Fruit fly (Drosophila melanogaster): ENCODE measurements around the gene CG6885.

The CG6885 gene

DNA sequence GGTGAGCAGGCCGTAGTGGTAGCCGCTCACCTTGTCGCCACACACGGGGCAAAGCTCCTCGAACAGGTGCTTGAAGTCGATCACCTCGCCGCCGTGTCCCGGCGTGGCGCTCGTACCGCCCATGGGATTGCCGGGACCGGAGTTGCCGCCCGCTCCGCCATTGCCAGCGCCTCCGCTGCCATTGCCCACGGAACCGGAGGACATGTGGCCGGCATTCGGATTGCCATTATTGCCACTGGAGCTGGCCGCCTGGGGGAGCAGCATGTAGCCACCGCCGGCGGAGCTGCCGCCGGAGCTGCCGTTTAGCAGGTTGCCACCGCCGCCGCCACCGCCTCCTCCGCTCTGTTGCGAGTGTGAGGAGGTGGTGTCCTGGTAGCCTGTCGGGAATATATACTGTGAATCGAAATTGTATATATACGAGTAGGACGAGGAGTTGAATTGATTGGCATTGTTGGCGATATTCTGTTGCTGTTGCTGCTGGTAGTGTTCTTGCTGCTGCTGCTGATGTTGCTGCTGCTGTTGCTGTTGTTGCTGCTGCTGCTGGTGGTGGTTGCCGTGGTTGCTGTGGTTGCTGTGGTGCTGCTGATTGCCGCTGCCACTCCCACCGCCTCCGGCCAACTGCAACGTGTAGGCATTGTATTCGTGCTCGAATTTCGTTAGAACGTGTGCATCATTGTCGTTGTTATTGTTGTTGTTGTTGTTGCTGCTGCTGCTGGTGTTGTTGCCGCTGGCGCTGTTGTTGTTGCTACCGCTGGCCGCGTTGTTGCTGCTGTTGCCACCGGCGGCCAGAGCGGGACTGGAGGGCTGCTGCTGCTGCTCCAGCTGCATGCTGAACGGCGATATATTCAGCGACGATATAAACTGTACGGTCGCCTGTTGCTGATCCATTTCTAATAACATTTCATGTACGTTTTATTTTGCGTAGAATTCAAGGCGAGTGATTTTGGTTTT, 19.5 kb downstream of the CG6885 start (continued):
- TF ChIP-seq CG10543 (GFP tag; optimal IDR thresholded peaks at IDR 0.05) (no peak), pros (GFP tag; optimal IDR thresholded peaks at IDR 0.05) (no peak), hkb (optimal IDR thresholded peaks at IDR 0.05) (no peak), hkb (GFP tag; IDR thresholded peaks at IDR 0.05) (no peak), Usf (GFP tag; optimal IDR thresholded peaks at IDR 0.05) (no peak), CG30403 (GFP tag; optimal IDR thresholded peaks at IDR 0.05) (no peak), pzg (GFP tag; optimal IDR thresholded peaks at IDR 0.05) (no peak), CG32532 (GFP tag; IDR thresholded peaks at IDR 0.05) (0 out of 2 replicates have a peak, but pooled peaks have one; percentile 32), kay (GFP tag; optimal IDR thresholded peaks at IDR 0.05) (no peak), CG11695 (GFP tag; IDR thresholded peaks at IDR 0.05) (no peak), slbo (GFP tag; IDR thresholded peaks at IDR 0.05) (0 out of 2 replicates have a peak, but pooled peaks have one; percentile 4), CG10267 (tag; optimal IDR thresholded peaks at IDR 0.05) (no peak), so (GFP tag; IDR thresholded peaks at IDR 0.05) (0 out of 3 replicates have a peak, but pooled peaks have one; percentile 16), Spps (tag; optimal IDR thresholded peaks at IDR 0.05) (no peak), CG9876 (GFP tag; optimal IDR thresholded peaks at IDR 0.05) (peak; percentile 6), CG9609 (GFP tag; optimal IDR thresholded peaks at IDR 0.05) (no peak), Dfd (GFP tag; optimal IDR thresholded peaks at IDR 0.05) (peak in 1 of 2 experiments; percentile 88), usp (GFP tag; optimal IDR thresholded peaks at IDR 0.05) (no peak), kah (GFP tag; optimal IDR thresholded peaks at IDR 0.05) (no peak), CG10431 (GFP tag; optimal IDR thresholded peaks at IDR 0.05) (no peak), CG3847 (GFP tag; IDR thresholded peaks at IDR 0.05) (no peak), Nf-YC (tag; optimal IDR thresholded peaks at IDR 0.05) (no peak), CG7271 (tag; optimal IDR thresholded peaks at IDR 0.05) (no peak), bcd (GFP tag; optimal IDR thresholded peaks at IDR 0.05) (no peak), Myb (GFP tag; optimal IDR thresholded peaks at IDR 0.05) (no peak), Pdp1 (GFP tag; optimal IDR thresholded peaks at IDR 0.05) (no peak), dysf (GFP tag; IDR thresholded peaks at IDR 0.05) (no peak), nerfin-1 (tag; optimal IDR thresholded peaks at IDR 0.05) (no peak), Oaz (GFP tag; IDR thresholded peaks at IDR 0.05) (peak; percentile 24; the same call in 1 of the 2 replicates), NK7.1 (GFP tag; optimal IDR thresholded peaks at IDR 0.05) (no peak), Blimp-1 (GFP tag; optimal IDR thresholded peaks at IDR 0.05) (no peak), Adf1 (GFP tag; IDR thresholded peaks at IDR 0.05) (no peak), Lim3 (GFP tag; IDR thresholded peaks at IDR 0.05) (no peak), Scr (GFP tag; IDR thresholded peaks at IDR 0.05; ENCODE audit: partially characterized antibody) (no peak), CG2875 (GFP tag; optimal IDR thresholded peaks at IDR 0.05) (no peak), cad (GFP tag; optimal IDR thresholded peaks at IDR 0.05) (no peak), CG15696 (tag; optimal IDR thresholded peaks at IDR 0.05) (no peak), CG13123 (GFP tag; optimal IDR thresholded peaks at IDR 0.05) (no peak), CG7987 (GFP tag; optimal IDR thresholded peaks at IDR 0.05) (no peak), CG7839 (tag; optimal IDR thresholded peaks at IDR 0.05) (no peak), CG4730 (GFP tag; IDR thresholded peaks at IDR 0.05) (no peak), maf-S (GFP tag; optimal IDR thresholded peaks at IDR 0.05) (no peak), E2f2 (GFP tag; IDR thresholded peaks at IDR 0.05) (no peak), Dll (GFP tag; IDR thresholded peaks at IDR 0.05; ENCODE audit: partially characterized antibody) (no peak), CG16815 (GFP tag; optimal IDR thresholded peaks at IDR 0.05) (no peak), Dref (GFP tag; IDR thresholded peaks at IDR 0.05) (no peak), vfl (GFP tag; optimal IDR thresholded peaks at IDR 0.05) (no peak), CG17328 (GFP tag; IDR thresholded peaks at IDR 0.05) (no peak), ash1 (GFP tag; optimal IDR thresholded peaks at IDR 0.05) (no peak), nmo (GFP tag; optimal IDR thresholded peaks at IDR 0.05) (no peak)

Data from whole organism, embryonic.